Worm (Caenorhabditis elegans): ENCODE measurements around the gene btb-4.
"Not testable (repeated sequence)": the region's sequence is repeated elsewhere in the genome, so short reads cannot be mapped to it uniquely, and the experiment has no call there.

The btb-4 gene

ce11 chrII:2031852-2032251 lies 264 bp upstream of the btb-4 start, which contains the start of gene bath-5:
bath-5 (minus strand) TSS chrII:2031952.
- TF ChIP-seq dao-5 (tag; optimal IDR thresholded peaks at IDR 0.05) (no peak), him-1 (tag; optimal IDR thresholded peaks at IDR 0.05) (no peak), W03F9.2 (tag; optimal IDR thresholded peaks at IDR 0.05) (no peak)

- TF ChIP-seq W03F9.2 (tag; optimal IDR thresholded peaks at IDR 0.05) (no peak), him-1 (tag; optimal IDR thresholded peaks at IDR 0.05) (no peak)
These were observed 1.2 kb downstream of the btb-4 start, which contains the start of gene F59H6.14 for ce11 chrII:2033286-2033685. F59H6.14 (plus strand) TSS chrII:2033586.

ce11 chrII:2039288-2039687 lies 7.2 kb downstream of the btb-4 start, which contains the start of gene bath-19:
bath-19 (minus strand) TSS chrII:2039388.
- no peak for TF ChIP-seq dao-5 (tag; optimal IDR thresholded peaks at IDR 0.05)
- TF ChIP-seq him-1 (tag; optimal IDR thresholded peaks at IDR 0.05): no peak
- no peak for TF ChIP-seq W03F9.2 (tag; optimal IDR thresholded peaks at IDR 0.05)

ce11 chrII:2042447-2042846 lies 10.3 kb downstream of the btb-4 start, which contains the start of gene bath-20:
bath-20 (minus strand) TSS chrII:2042547.
- TF ChIP-seq dao-5 (tag; optimal IDR thresholded peaks at IDR 0.05) (no peak), him-1 (tag; optimal IDR thresholded peaks at IDR 0.05) (no peak), W03F9.2 (tag; optimal IDR thresholded peaks at IDR 0.05) (no peak)

ce11 chrII:2045505-2045904 lies 13.4 kb downstream of the btb-4 start, which contains the start of gene bath-24:
bath-24 (minus strand) TSS chrII:2045605.
- TF ChIP-seq dao-5 (tag; optimal IDR thresholded peaks at IDR 0.05) (no peak), W03F9.2 (tag; optimal IDR thresholded peaks at IDR 0.05) (no peak), him-1 (tag; optimal IDR thresholded peaks at IDR 0.05) (no peak)

- not testable (repeated sequence) for TF ChIP-seq W03F9.2, dao-5, him-1 (tag; optimal IDR thresholded peaks at IDR 0.05)
These were observed 14.4 kb downstream of the btb-4 start, which contains the start of gene math-1 for ce11 chrII:2046556-2046955. math-1 (minus strand) TSS chrII:2046656.

ce11 chrII:2051372-2051771 lies 19.3 kb downstream of the btb-4 start, which contains the start of gene fbxb-35:
fbxb-35 (plus strand) TSS chrII:2051672.
- TF ChIP-seq dao-5 (tag; optimal IDR thresholded peaks at IDR 0.05) (no peak), him-1 (tag; optimal IDR thresholded peaks at IDR 0.05) (no peak), W03F9.2 (tag; optimal IDR thresholded peaks at IDR 0.05) (no peak)

ce11 chrII:2058985-2059384 lies 26.9 kb downstream of the btb-4 start, which contains the start of gene F07E5.5:
F07E5.5 (minus strand) TSS chrII:2059070.
- TF ChIP-seq W03F9.2 (tag; optimal IDR thresholded peaks at IDR 0.05) (no peak), him-1 (tag; optimal IDR thresholded peaks at IDR 0.05) (no peak), dao-5 (tag; optimal IDR thresholded peaks at IDR 0.05) (no peak)

- no peak for TF ChIP-seq him-1 (tag; optimal IDR thresholded peaks at IDR 0.05)
- no peak for TF ChIP-seq dao-5 (tag; optimal IDR thresholded peaks at IDR 0.05)
- TF ChIP-seq W03F9.2 (tag; optimal IDR thresholded peaks at IDR 0.05): no peak
These were observed 31.9 kb downstream of the btb-4 start, which contains the start of gene F07E5.13 for ce11 chrII:2063989-2064388. F07E5.13 (minus strand) TSS chrII:2064089.

ce11 chrII:2064497-2064896 lies 32.4 kb downstream of the btb-4 start, which contains the start of gene fbxb-6:
fbxb-6 (plus strand) TSS chrII:2064797.
- TF ChIP-seq W03F9.2 (tag; optimal IDR thresholded peaks at IDR 0.05) (no peak), him-1 (tag; optimal IDR thresholded peaks at IDR 0.05) (no peak), dao-5 (tag; optimal IDR thresholded peaks at IDR 0.05) (no peak)

- not testable (repeated sequence) for TF ChIP-seq dao-5, him-1, W03F9.2 (tag; optimal IDR thresholded peaks at IDR 0.05)
These were observed 35.4 kb downstream of the btb-4 start, which contains the start of gene F07E5.12 for ce11 chrII:2067451-2068021. F07E5.12 (plus strand) TSS chrII:2067971.

- no peak for TF ChIP-seq dao-5 (tag; optimal IDR thresholded peaks at IDR 0.05)
- no peak for TF ChIP-seq W03F9.2 (tag; optimal IDR thresholded peaks at IDR 0.05)
- no peak for TF ChIP-seq him-1 (tag; optimal IDR thresholded peaks at IDR 0.05)
These were observed 39.3 kb downstream of the btb-4 start, which contains the start of gene F07E5.7 for ce11 chrII:2071429-2071828. F07E5.7 (minus strand) TSS chrII:2071529.

ce11 chrII:2075513-2075912 lies 43.4 kb downstream of the btb-4 start, which contains the start of gene F07E5.8:
F07E5.8 (minus strand) TSS chrII:2075613.
- no peak for TF ChIP-seq W03F9.2 (tag; optimal IDR thresholded peaks at IDR 0.05)
- TF ChIP-seq dao-5 (tag; optimal IDR thresholded peaks at IDR 0.05): no peak
- no peak for TF ChIP-seq him-1 (tag; optimal IDR thresholded peaks at IDR 0.05)

ce11 chrII:2076467-2076866 lies 44.4 kb downstream of the btb-4 start:
- TF ChIP-seq dao-5 (tag; optimal IDR thresholded peaks at IDR 0.05) (no peak), him-1 (tag; optimal IDR thresholded peaks at IDR 0.05) (no peak), W03F9.2 (tag; optimal IDR thresholded peaks at IDR 0.05) (no peak)
